Worm (Caenorhabditis elegans): ENCODE measurements around the gene clec-158.

ce11 chrIII:6900609-6901008, 41.2 kb upstream of the clec-158 start:
- no peak for TF ChIP-seq nhr-77 (tag; optimal IDR thresholded peaks at IDR 0.05)
- TF ChIP-seq ceh-82 (tag; optimal IDR thresholded peaks at IDR 0.05): no peak
- no peak for TF ChIP-seq nhr-20 (tag; optimal IDR thresholded peaks at IDR 0.05)
